Worm (Caenorhabditis elegans) whole organism, L1 larva: ENCODE results near the gene srpa-72.

Experiments
- C04F5.9 ChIP-seq: sonication (generic microtip); optimal IDR thresholded peaks from 2 replicates; lab custom pipeline; 2016; ENCODE audit warnings: missing genetic modification characterization, missing compliant biosample characterization
- C16A3.4 ChIP-seq: fragments of 150-350 bp; optimal IDR thresholded peaks from 2 replicates; lab custom pipeline; 2014; ENCODE audit warnings: missing biosample characterization, missing genetic modification characterization
- aha-1 ChIP-seq: fragments of 150-350 bp; optimal IDR thresholded peaks from 2 replicates; lab custom pipeline; 2014; ENCODE audit warnings: missing biosample characterization, missing genetic modification characterization
- alr-1 ChIP-seq: fragments of 200-800 bp; sonication (Bioruptor generic); optimal IDR thresholded peaks from 2 replicates; lab custom pipeline; 2018; ENCODE audit warnings: borderline replicate concordance, mild to moderate bottlenecking, missing genetic modification characterization, missing compliant biosample characterization
- aly-2 ChIP-seq: fragments of 150-350 bp; optimal IDR thresholded peaks from 2 replicates; lab custom pipeline; 2014; ENCODE audit warnings: missing biosample characterization, missing genetic modification characterization
- ama-1 ChIP-seq: fragments of 150-350 bp; optimal IDR thresholded peaks from 2 replicates; lab custom pipeline; 2014
- blmp-1 ChIP-seq: fragments of 150-350 bp; optimal IDR thresholded peaks from 2 replicates; lab custom pipeline; 2014; ENCODE audit warnings: missing biosample characterization, missing genetic modification characterization
- ceh-82 ChIP-seq, 3 experiments: fragments of 150-350 bp in 1 of 3; sonication (generic microtip) in 2 of 3; optimal IDR thresholded peaks; 2 replicates each; lab custom pipeline; 2014 to 2017; ENCODE audit warnings: missing biosample characterization in 3 of 3, missing genetic modification characterization in 3 of 3
- ceh-90 ChIP-seq: sonication (generic microtip); optimal IDR thresholded peaks from 2 replicates; lab custom pipeline; 2016; ENCODE audit warnings: missing genetic modification characterization, missing compliant biosample characterization
- ces-1 ChIP-seq: fragments of 150-350 bp; optimal IDR thresholded peaks from 2 replicates; lab custom pipeline; 2014; ENCODE audit warnings: missing biosample characterization, missing genetic modification reagents, missing genetic modification characterization
- dpl-1 ChIP-seq, 3 experiments: fragments of 150-350 bp in 2 of 3; sonication (generic microtip) in 1 of 3; optimal IDR thresholded peaks; 2 replicates each; lab custom pipeline; 2014 to 2017; ENCODE audit warnings: missing biosample characterization in 3 of 3, missing genetic modification characterization in 3 of 3, missing genetic modification reagents in 3 of 3
- efl-1 ChIP-seq, 4 experiments: fragments of 150-350 bp; optimal IDR thresholded peaks in 3 of 4; peaks in 1 of 4; 1 replicate in 1 of 4; 2 replicates in 3 of 4; lab custom pipeline; 2014; ENCODE audit warnings: missing biosample characterization in 2 of 4, missing genetic modification characterization in 2 of 4, missing genetic modification reagents in 2 of 4
- efl-3 ChIP-seq: fragments of 200-800 bp; sonication (Bioruptor generic); optimal IDR thresholded peaks from 2 replicates; lab custom pipeline; 2018; ENCODE audit warnings: mild to moderate bottlenecking, missing genetic modification characterization, missing compliant biosample characterization
- egl-13 ChIP-seq: sonication (generic microtip); optimal IDR thresholded peaks from 2 replicates; lab custom pipeline; 2016; ENCODE audit warnings: missing genotype, missing genetic modification reagents, missing genetic modification characterization, missing compliant biosample characterization
- egl-27 ChIP-seq, 2 experiments: fragments of 150-350 bp in 1 of 2; sonication (generic microtip); optimal IDR thresholded peaks; 3 replicates each; lab custom pipeline; 2017 to 2018; ENCODE audit warnings: missing biosample characterization in 2 of 2, missing genetic modification characterization in 2 of 2, missing genetic modification reagents in 2 of 2
- elt-2 ChIP-seq: sonication (generic microtip); optimal IDR thresholded peaks from 2 replicates; lab custom pipeline; 2016; ENCODE audit warnings: missing genetic modification characterization, mild to moderate bottlenecking, inconsistent platforms, missing compliant biosample characterization, missing genetic modification reagents
- ets-5 ChIP-seq: fragments of 200-800 bp; sonication (Bioruptor generic); IDR thresholded peaks from 2 replicates; pipeline ENCODE4 v1.3.6; 2022; ENCODE audit warnings: missing genetic modification characterization, missing compliant biosample characterization
- fkh-4 ChIP-seq: sonication (generic microtip); optimal IDR thresholded peaks from 2 replicates; lab custom pipeline; 2016; ENCODE audit warnings: missing compliant biosample characterization, missing genetic modification characterization, borderline replicate concordance
- fkh-8 ChIP-seq: sonication (generic microtip); optimal IDR thresholded peaks from 2 replicates; lab custom pipeline; 2016; ENCODE audit warnings: mild to moderate bottlenecking, missing genetic modification characterization, missing compliant biosample characterization
- hlh-4 ChIP-seq: sonication (generic microtip); optimal IDR thresholded peaks from 2 replicates; lab custom pipeline; 2016; ENCODE audit warnings: mild to moderate bottlenecking, missing genetic modification characterization, missing compliant biosample characterization
- irx-1 ChIP-seq: sonication (generic microtip); optimal IDR thresholded peaks from 2 replicates; lab custom pipeline; 2016; ENCODE audit warnings: missing genetic modification characterization, missing compliant biosample characterization
- isw-1 ChIP-seq: fragments of 200-800 bp; sonication (Bioruptor generic); IDR thresholded peaks from 2 replicates; pipeline ENCODE4 v1.3.6; 2022; ENCODE audit warnings: missing genetic modification characterization, missing compliant biosample characterization
- jun-1 ChIP-seq: fragments of 150-350 bp; optimal IDR thresholded peaks from 2 replicates; lab custom pipeline; 2014; ENCODE audit warnings: missing biosample characterization, missing genetic modification reagents, missing genetic modification characterization
- lin-14 ChIP-seq: fragments of 200-800 bp; sonication (Bioruptor generic); optimal IDR thresholded peaks from 2 replicates; lab custom pipeline; 2018; ENCODE audit warnings: mild to moderate bottlenecking, missing genetic modification characterization, moderate library complexity, missing compliant biosample characterization
- lin-15B ChIP-seq: fragments of 150-350 bp; sonication (generic microtip); optimal IDR thresholded peaks from 3 replicates; lab custom pipeline; 2014; ENCODE audit warnings: missing biosample characterization, missing genetic modification characterization
- lin-39 ChIP-seq: fragments of 150-350 bp; optimal IDR thresholded peaks from 2 replicates; lab custom pipeline; 2014; ENCODE audit warnings: missing biosample characterization, missing genetic modification reagents, missing genetic modification characterization
- lsy-2 ChIP-seq, 2 experiments: fragments of 150-350 bp; optimal IDR thresholded peaks; 2 replicates each; lab custom pipeline; 2014; ENCODE audit warnings: missing biosample characterization in 2 of 2, missing genetic modification characterization in 2 of 2
- mdl-1 ChIP-seq, 2 experiments: fragments of 150-350 bp; optimal IDR thresholded peaks; 2 replicates each; lab custom pipeline; 2014 to 2017; ENCODE audit warnings: missing biosample characterization in 2 of 2, missing genetic modification characterization in 2 of 2, inconsistent platforms in 1 of 2
- mef-2 ChIP-seq: fragments of 150-350 bp; optimal IDR thresholded peaks from 2 replicates; lab custom pipeline; 2014; ENCODE audit warnings: missing biosample characterization, missing genetic modification characterization
- mep-1 ChIP-seq: fragments of 150-350 bp; optimal IDR thresholded peaks from 2 replicates; lab custom pipeline; 2014; ENCODE audit warnings: missing biosample characterization, missing genetic modification characterization
- nhr-11 ChIP-seq: fragments of 150-350 bp; optimal IDR thresholded peaks from 2 replicates; lab custom pipeline; 2014; ENCODE audit warnings: missing biosample characterization, missing genetic modification characterization
- nhr-12 ChIP-seq: sonication (generic microtip); optimal IDR thresholded peaks from 2 replicates; lab custom pipeline; 2017; ENCODE audit warnings: missing biosample characterization, missing genetic modification characterization
- nhr-20 ChIP-seq: sonication (generic microtip); optimal IDR thresholded peaks from 2 replicates; lab custom pipeline; 2016; ENCODE audit warnings: mild to moderate bottlenecking, missing genetic modification characterization, missing compliant biosample characterization
- nhr-28 ChIP-seq: fragments of 150-350 bp; optimal IDR thresholded peaks from 2 replicates; lab custom pipeline; 2014; ENCODE audit warnings: missing biosample characterization, missing genetic modification characterization
- nhr-71 ChIP-seq: sonication (generic microtip); optimal IDR thresholded peaks from 2 replicates; lab custom pipeline; 2016; ENCODE audit warnings: mild to moderate bottlenecking, missing genetic modification characterization, moderate library complexity, missing compliant biosample characterization
- nhr-76 ChIP-seq: sonication (generic microtip); optimal IDR thresholded peaks from 2 replicates; lab custom pipeline; 2017; ENCODE audit warnings: missing biosample characterization, missing genetic modification characterization
- nhr-77 ChIP-seq: fragments of 150-350 bp; optimal IDR thresholded peaks from 2 replicates; lab custom pipeline; 2014; ENCODE audit warnings: missing biosample characterization, missing genetic modification characterization
- nhr-85 ChIP-seq: sonication (generic microtip); peaks from one replicate; lab custom pipeline; 2016; ENCODE audit warnings: missing genetic modification characterization, inconsistent platforms, missing compliant biosample characterization
- pax-3 ChIP-seq: fragments of 200-800 bp; sonication (Bioruptor generic); optimal IDR thresholded peaks from 2 replicates; lab custom pipeline; 2018; ENCODE audit warnings: mild to moderate bottlenecking, missing genetic modification characterization, moderate library complexity, missing compliant biosample characterization
- pqm-1 ChIP-seq: sonication (generic microtip); optimal IDR thresholded peaks from 3 replicates; lab custom pipeline; 2017; ENCODE audit warnings: missing biosample characterization, missing genetic modification characterization
- rnt-1 ChIP-seq: sonication (generic microtip); optimal IDR thresholded peaks from 2 replicates; lab custom pipeline; 2016; ENCODE audit warnings: mild to moderate bottlenecking, missing genetic modification characterization, moderate library complexity, missing compliant biosample characterization
- skn-1 ChIP-seq: fragments of 150-350 bp; optimal IDR thresholded peaks from 2 replicates; lab custom pipeline; 2014; ENCODE audit warnings: missing biosample characterization, missing genetic modification characterization
- snpc-4 ChIP-seq: fragments of 150-350 bp; optimal IDR thresholded peaks from 2 replicates; lab custom pipeline; 2014; ENCODE audit warnings: missing biosample characterization, missing genetic modification characterization
- snu-23 ChIP-seq: sonication (generic microtip); optimal IDR thresholded peaks from 2 replicates; lab custom pipeline; 2016; ENCODE audit warnings: missing genetic modification characterization, missing compliant biosample characterization
- sptf-1 ChIP-seq: fragments of 150-350 bp; optimal IDR thresholded peaks from 2 replicates; lab custom pipeline; 2014; ENCODE audit warnings: missing biosample characterization, missing genetic modification characterization
- sup-37 ChIP-seq: fragments of 200-800 bp; sonication (Bioruptor generic); optimal IDR thresholded peaks from 2 replicates; lab custom pipeline; 2018; ENCODE audit warnings: mild to moderate bottlenecking, missing genetic modification characterization, missing compliant biosample characterization
- swsn-7 ChIP-seq: sonication (generic microtip); optimal IDR thresholded peaks from 2 replicates; lab custom pipeline; 2016; ENCODE audit warnings: missing genetic modification characterization, missing compliant biosample characterization
- unc-130 ChIP-seq: fragments of 150-350 bp; optimal IDR thresholded peaks from 2 replicates; lab custom pipeline; 2017; ENCODE audit warnings: missing biosample characterization, missing genetic modification characterization, inconsistent platforms
- unc-62 ChIP-seq: fragments of 150-350 bp; optimal IDR thresholded peaks from 2 replicates; lab custom pipeline; 2014; ENCODE audit warnings: missing biosample characterization, missing genetic modification reagents, missing genetic modification characterization
- unc-86 ChIP-seq: sonication (generic microtip); optimal IDR thresholded peaks from 2 replicates; lab custom pipeline; 2016; ENCODE audit warnings: missing genetic modification characterization, missing compliant biosample characterization
- vab-15 ChIP-seq: sonication (generic microtip); optimal IDR thresholded peaks from 2 replicates; lab custom pipeline; 2017; ENCODE audit warnings: missing genotype, mild to moderate bottlenecking, missing genetic modification characterization, missing compliant biosample characterization
- zag-1 ChIP-seq: fragments of 150-350 bp; optimal IDR thresholded peaks from 2 replicates; lab custom pipeline; 2014; ENCODE audit warnings: missing biosample characterization, missing genetic modification characterization
- zip-4 ChIP-seq: fragments of 200-800 bp; sonication (Bioruptor generic); optimal IDR thresholded peaks from 2 replicates; lab custom pipeline; 2018; ENCODE audit warnings: mild to moderate bottlenecking, missing genetic modification characterization, moderate library complexity, missing compliant biosample characterization
- ztf-11 ChIP-seq, 2 experiments: sonication (generic microtip); optimal IDR thresholded peaks; 2 replicates each; lab custom pipeline; 2016 to 2017; ENCODE audit warnings: missing genetic modification characterization in 2 of 2, missing biosample characterization in 1 of 2, missing compliant biosample characterization in 1 of 2

The srpa-72 gene

ce11 chrII:2752536-2752935 lies 34.7 kb upstream of the srpa-72 start, which contains the start of gene F29A7.6 (continued):
- TF ChIP-seq nhr-85 (tag; lab: Kevin White, UChicago) (peak; percentile 67), swsn-7 (tag; lab: Kevin White, UChicago) (peak; percentile 67), snpc-4 (tag; lab: Kevin White, UChicago) (peak; percentile 64), ets-5 (GFP tag; lab: Robert Waterston, UW) (no peak), lin-15B (peak; percentile 60), isw-1 (GFP tag; lab: Robert Waterston, UW) (peak; percentile 50), nhr-20 (tag; lab: Kevin White, UChicago) (peak; percentile 66), mep-1 (no peak), efl-3 (GFP tag; lab: Kevin White, UChicago) (no peak), C04F5.9 (tag; lab: Kevin White, UChicago) (peak; percentile 20), nhr-77 (tag; lab: Kevin White, UChicago) (peak; percentile 3), mef-2 (no peak), lin-14 (GFP tag; lab: Kevin White, UChicago) (peak; percentile 78), efl-1 (optimal IDR thresholded peaks at IDR 0.05; lab: Kevin White, UChicago) (peak; percentile 67 to 69), efl-1 (GFP tag; optimal IDR thresholded peaks at IDR 0.05 in 1 of 2; lab: Kevin White, UChicago) (peak; percentile 69 to 92), unc-130 (tag; lab: Kevin White, UChicago) (peak; percentile 43), aha-1 (tag; lab: Kevin White, UChicago) (no peak), pax-3 (tag; lab: Kevin White, UChicago) (peak; percentile 69), lsy-2 (tag; optimal IDR thresholded peaks at IDR 0.05; lab: Kevin White, UChicago) (peak in 1 of 2 experiments; percentile 69), irx-1 (tag; lab: Kevin White, UChicago) (peak; percentile 78), ztf-11 (tag; optimal IDR thresholded peaks at IDR 0.05; lab: Kevin White, UChicago) (peak in 1 of 2 experiments; percentile 83), egl-27 (tag; optimal IDR thresholded peaks at IDR 0.05; lab: Kevin White, UChicago) (no peak), pqm-1 (tag; lab: Kevin White, UChicago) (no peak), zip-4 (GFP tag; lab: Kevin White, UChicago) (no peak), rnt-1 (tag; lab: Kevin White, UChicago) (peak; percentile 95), alr-1 (tag; lab: Kevin White, UChicago) (no peak), jun-1 (tag; lab: Kevin White, UChicago) (peak; percentile 36), lin-39 (tag; lab: Kevin White, UChicago) (peak; percentile 2), egl-13 (tag; lab: Kevin White, UChicago) (peak; percentile 26), ceh-90 (tag; lab: Kevin White, UChicago) (peak; percentile 86), skn-1 (tag; lab: Kevin White, UChicago) (peak; percentile 41), nhr-71 (tag; lab: Kevin White, UChicago) (no peak), nhr-12 (tag; lab: Kevin White, UChicago) (no peak), snu-23 (GFP tag; lab: Kevin White, UChicago) (peak; percentile 63), aly-2 (tag; lab: Kevin White, UChicago) (no peak), fkh-4 (tag; lab: Kevin White, UChicago) (peak; percentile 81), ces-1 (no peak), elt-2 (tag; lab: Kevin White, UChicago) (peak; percentile 53), sptf-1 (tag; lab: Kevin White, UChicago) (no peak), C16A3.4 (tag; lab: Kevin White, UChicago) (peak; percentile 46), unc-86 (tag; lab: Kevin White, UChicago) (peak; percentile 41), ama-1 (lab: Kevin White, UChicago) (no peak), nhr-28 (tag; lab: Kevin White, UChicago) (no peak), zag-1 (tag; lab: Kevin White, UChicago) (no peak), ceh-82 (tag; optimal IDR thresholded peaks at IDR 0.05; lab: Kevin White, UChicago) (peak; percentile 65 to 71 (median 66)), blmp-1 (tag; lab: Kevin White, UChicago) (no peak), sup-37 (no peak), hlh-4 (tag; lab: Kevin White, UChicago) (no peak), fkh-8 (tag; lab: Kevin White, UChicago) (peak; percentile 76), dpl-1 (GFP tag; optimal IDR thresholded peaks at IDR 0.05; lab: Kevin White, UChicago) (peak; percentile 14 to 72 (median 69)), mdl-1 (tag; optimal IDR thresholded peaks at IDR 0.05; lab: Kevin White, UChicago) (peak in 1 of 2 experiments; percentile 2), nhr-11 (no peak), vab-15 (no peak), nhr-76 (no peak), unc-62 (GFP tag; lab: Kevin White, UChicago) (no peak)
